Worm (Caenorhabditis elegans) whole organism, midembryonic: Measurements from ENCODE around the gene Y77E11A.8.

ENCODE experiments used
- T22C8.4 ChIP-seq: fragments of 200-800 bp; sonication (Bioruptor generic); IDR thresholded peaks from 2 replicates; pipeline ENCODE4 v1.3.6; 2022; ENCODE audit warnings: missing genetic modification characterization, missing compliant biosample characterization
- cog-1 ChIP-seq: sonication (generic microtip); optimal IDR thresholded peaks from 2 replicates; lab custom pipeline; 2016; ENCODE audit warnings: missing genetic modification characterization, missing compliant biosample characterization
- flt-1 ChIP-seq: fragments of 200-800 bp; sonication (Bioruptor generic); IDR thresholded peaks from 2 replicates; pipeline ENCODE4 v1.3.6; 2022; ENCODE audit warnings: missing genetic modification characterization, missing compliant biosample characterization
- klf-2 ChIP-seq: fragments of 200-800 bp; sonication (Bioruptor generic); conservative IDR thresholded peaks from 2 replicates; pipeline ENCODE4 v1.3.6; 2022; ENCODE audit warnings: missing genetic modification reagents, missing genetic modification characterization, missing compliant biosample characterization
- med-1 ChIP-seq: sonication (generic microtip); optimal IDR thresholded peaks from 2 replicates; lab custom pipeline; 2017; ENCODE audit warnings: missing genetic modification characterization, mild to moderate bottlenecking, missing compliant biosample characterization, antibody characterized with exemption, missing genetic modification reagents; ENCODE audit not compliant: insufficient read depth
- ref-1 ChIP-seq: fragments of 200-800 bp; sonication (Bioruptor generic); conservative IDR thresholded peaks from 2 replicates; pipeline ENCODE4 v1.3.6; 2022; ENCODE audit warnings: missing genetic modification reagents, missing genetic modification characterization, missing compliant biosample characterization
- tab-1 ChIP-seq: fragments of 200-800 bp; sonication (Bioruptor generic); IDR thresholded peaks from 2 replicates; pipeline ENCODE4 v1.3.6; 2022; ENCODE audit warnings: missing genetic modification characterization, missing compliant biosample characterization
- ztf-23 ChIP-seq: fragments of 200-800 bp; sonication (Bioruptor generic); IDR thresholded peaks from 2 replicates; pipeline ENCODE4 v1.3.6; 2022; ENCODE audit warnings: missing genetic modification reagents, missing genetic modification characterization, missing compliant biosample characterization
- ztf-29 ChIP-seq: fragments of 200-800 bp; sonication (Bioruptor generic); IDR thresholded peaks from 2 replicates; pipeline ENCODE4 v1.3.6; 2022; ENCODE audit warnings: missing genetic modification reagents, missing genetic modification characterization, missing compliant biosample characterization

- TF ChIP-seq ref-1 (no peak), flt-1 (GFP tag; lab: Robert Waterston, UW) (no peak), klf-2 (GFP tag; lab: Robert Waterston, UW) (no peak), cog-1 (tag; lab: Kevin White, UChicago) (no peak), ztf-23 (GFP tag; lab: Robert Waterston, UW) (no peak), tab-1 (GFP tag; lab: Robert Waterston, UW) (no peak), ztf-29 (no peak), med-1 (GFP tag; lab: Kevin White, UChicago) (no peak), T22C8.4 (GFP tag; lab: Robert Waterston, UW) (no peak)
Measured at ce11 chrIV:1405780-1406179, 19.1 kb downstream of the Y77E11A.8 start.
